Worm (Caenorhabditis elegans): ENCODE measurements around the gene Y69A2AR.22.

ce11 chrIV:2496084-2496483 is 11.6 kb downstream of the Y69A2AR.22 start:
- TF ChIP-seq flt-1 (GFP tag; IDR thresholded peaks at IDR 0.05), result no peak
- no peak for TF ChIP-seq F13C5.2 (tag; optimal IDR thresholded peaks at IDR 0.05)
- no peak for TF ChIP-seq ama-1 (optimal IDR thresholded peaks at IDR 0.05)
- no peak for TF ChIP-seq tbx-11 (GFP tag; IDR thresholded peaks at IDR 0.05)
- TF ChIP-seq sea-1 (GFP tag; conservative IDR thresholded peaks at IDR 0.05), result no peak
- TF ChIP-seq tbx-37 (GFP tag; conservative IDR thresholded peaks at IDR 0.05), result no peak
- TF ChIP-seq ets-7 (tag; optimal IDR thresholded peaks at IDR 0.05), result no peak
- no peak for TF ChIP-seq hmbx-1 (tag; optimal IDR thresholded peaks at IDR 0.05)
- no peak for TF ChIP-seq hmg-4 (GFP tag; optimal IDR thresholded peaks at IDR 0.05)
- no peak for TF ChIP-seq scrt-1 (GFP tag; IDR thresholded peaks at IDR 0.05)
- TF ChIP-seq B0310.2 (tag; optimal IDR thresholded peaks at IDR 0.05), result no peak
- TF ChIP-seq pes-1 (GFP tag; IDR thresholded peaks at IDR 0.05), result no peak
